Worm (Caenorhabditis elegans): ENCODE data around the gene clec-174.
"Not testable (repeated sequence)": the region's sequence is repeated elsewhere in the genome, so short reads cannot be mapped to it uniquely, and the experiment has no call there.

ce11 chrIV:3911848-3912247 is 29.7 kb downstream of the clec-174 start, which contains the start of gene F56D6.18:
- TF ChIP-seq ceh-88 (GFP tag; IDR thresholded peaks at IDR 0.05); lin-15B (tag; optimal IDR thresholded peaks at IDR 0.05); snpc-4 (tag; optimal IDR thresholded peaks at IDR 0.05); unc-130 (tag; optimal IDR thresholded peaks at IDR 0.05); mdl-1 (tag; optimal IDR thresholded peaks at IDR 0.05); nhr-237 (tag; optimal IDR thresholded peaks at IDR 0.05); nhr-28 (tag; optimal IDR thresholded peaks at IDR 0.05); unc-62 (GFP tag; optimal IDR thresholded peaks at IDR 0.05): not testable (repeated sequence)

All from whole organism, L1 larva.